Fruit fly (Drosophila melanogaster): ENCODE data around the gene CG11686.
A peak's percentile ranks its signal among the peaks of the same experiment; 100 is the strongest.

Gene CG11686

DNA sequence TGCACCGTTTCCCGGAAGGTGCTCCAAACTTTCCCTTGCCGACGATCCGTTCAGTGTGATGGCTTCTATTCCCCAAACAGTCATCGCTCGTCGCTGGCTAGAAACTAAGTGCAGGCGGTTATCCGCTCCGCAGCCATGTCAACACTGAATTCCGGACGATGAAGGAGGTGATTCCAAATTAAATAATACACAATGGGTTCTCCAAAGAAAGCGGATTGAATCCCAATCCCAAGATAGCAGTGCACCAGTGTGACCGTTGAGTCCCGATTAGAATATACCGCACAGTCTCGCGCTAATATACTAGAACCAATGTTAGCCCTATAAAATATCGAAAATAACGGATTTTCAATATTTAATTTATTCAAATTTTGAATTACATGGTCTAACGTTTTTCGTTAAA, 11.6 kb downstream of the CG11686 start, which contains the start of gene TBC1D5:
TSS of gene TBC1D5 (minus strand) at position 254 of the 400 bp plus-strand sequence.
- no peak for TF ChIP-seq CG13204 (GFP tag; optimal IDR thresholded peaks at IDR 0.05)
- TF ChIP-seq D1 (tag; optimal IDR thresholded peaks at IDR 0.05) = no peak
- TF ChIP-seq CG34367 (tag; optimal IDR thresholded peaks at IDR 0.05) = no peak
- TF ChIP-seq CG8159 (tag; optimal IDR thresholded peaks at IDR 0.05) = no peak
- TF ChIP-seq CG10348 (GFP tag; IDR thresholded peaks at IDR 0.05) = no peak
- no peak for TF ChIP-seq CG32121 (GFP tag; IDR thresholded peaks at IDR 0.05)
- TF ChIP-seq CG4496 (GFP tag; IDR thresholded peaks at IDR 0.05) = no peak
- no peak for TF ChIP-seq CG15710 (tag; optimal IDR thresholded peaks at IDR 0.05)

dm6 chr3R:13273462-13273861, 13.3 kb downstream of the CG11686 start:
- TF ChIP-seq Ets98B (GFP tag; IDR thresholded peaks at IDR 0.05) (no peak), gl (tag; optimal IDR thresholded peaks at IDR 0.05) (no peak), fd96Ca (GFP tag; IDR thresholded peaks at IDR 0.05) (no peak), Pif1A (GFP tag; optimal IDR thresholded peaks at IDR 0.05) (no peak), CG10348 (GFP tag; IDR thresholded peaks at IDR 0.05) (no peak), Snoo (tag; optimal IDR thresholded peaks at IDR 0.05) (no peak), CG32121 (GFP tag; IDR thresholded peaks at IDR 0.05) (no peak), CG12605 (GFP tag; IDR thresholded peaks at IDR 0.05) (no peak), CG15710 (tag; optimal IDR thresholded peaks at IDR 0.05) (no peak), Pif1B (GFP tag; optimal IDR thresholded peaks at IDR 0.05) (no peak), CG8159 (tag; optimal IDR thresholded peaks at IDR 0.05) (no peak), rn (GFP tag; IDR thresholded peaks at IDR 0.05) (no peak), CG13204 (GFP tag; optimal IDR thresholded peaks at IDR 0.05) (no peak), CG14655 (GFP tag; optimal IDR thresholded peaks at IDR 0.05) (no peak), CG17806 (tag; optimal IDR thresholded peaks at IDR 0.05) (no peak)

- TF ChIP-seq Ets98B (GFP tag; IDR thresholded peaks at IDR 0.05) (peak; percentile 13; the same call in 1 of the 2 replicates), Pif1B (GFP tag; optimal IDR thresholded peaks at IDR 0.05) (no peak), gl (tag; optimal IDR thresholded peaks at IDR 0.05) (no peak), CG12605 (GFP tag; IDR thresholded peaks at IDR 0.05) (no peak)
Measured at dm6 chr3R:13274257-13274796, 14.2 kb downstream of the CG11686 start.

DNA sequence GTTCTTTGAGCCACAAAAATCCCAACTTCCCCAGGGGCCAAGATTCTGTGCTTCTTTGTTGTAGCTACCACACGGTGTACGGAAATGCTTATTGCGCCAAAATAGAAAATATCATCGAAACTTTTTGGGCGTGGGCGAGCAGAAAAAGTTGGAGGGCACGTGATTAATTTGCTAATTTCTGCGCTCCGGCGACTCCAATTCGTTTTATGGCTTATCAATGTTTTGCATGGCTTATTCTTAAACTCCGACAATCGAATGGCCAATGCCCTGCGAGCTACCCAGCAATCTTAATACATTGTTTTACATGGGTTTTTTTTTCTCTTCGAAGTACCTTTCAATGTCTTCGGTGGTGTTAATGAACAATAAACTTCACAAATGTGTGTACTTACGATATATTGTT, 15.3 kb downstream of the CG11686 start:
- TF ChIP-seq Ets98B (GFP tag; IDR thresholded peaks at IDR 0.05) (no peak), Pif1A (GFP tag; optimal IDR thresholded peaks at IDR 0.05) (no peak), CG15710 (tag; optimal IDR thresholded peaks at IDR 0.05) (no peak)

DNA sequence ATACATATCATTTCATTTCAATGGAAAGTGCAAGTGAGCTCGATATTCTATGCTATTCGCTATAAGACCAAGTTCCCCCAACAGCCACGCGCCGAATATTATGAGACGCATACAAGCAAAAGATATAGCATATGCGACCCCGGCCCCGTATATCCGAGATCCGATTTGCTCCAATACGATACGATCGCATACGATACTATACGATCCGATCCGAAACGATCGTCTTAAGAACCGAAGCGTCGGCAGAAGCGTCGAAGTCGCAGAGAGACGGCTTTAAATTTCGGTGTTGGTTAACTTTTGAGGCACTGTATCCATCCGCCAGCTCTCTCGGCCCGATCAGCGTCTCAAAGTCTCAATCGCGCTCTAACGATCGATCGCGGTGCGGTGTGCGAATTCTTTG, 19.3 kb downstream of the CG11686 start, which contains the start of gene CG8630:
TSS of gene CG8630 (plus strand) at position 303 of the 400 bp plus-strand sequence.
- no peak for TF ChIP-seq CG8159 (tag; optimal IDR thresholded peaks at IDR 0.05)
- TF ChIP-seq CG4496 (GFP tag; IDR thresholded peaks at IDR 0.05) = 0 out of 3 replicates have a peak, but pooled peaks have one; percentile 12

DNA sequence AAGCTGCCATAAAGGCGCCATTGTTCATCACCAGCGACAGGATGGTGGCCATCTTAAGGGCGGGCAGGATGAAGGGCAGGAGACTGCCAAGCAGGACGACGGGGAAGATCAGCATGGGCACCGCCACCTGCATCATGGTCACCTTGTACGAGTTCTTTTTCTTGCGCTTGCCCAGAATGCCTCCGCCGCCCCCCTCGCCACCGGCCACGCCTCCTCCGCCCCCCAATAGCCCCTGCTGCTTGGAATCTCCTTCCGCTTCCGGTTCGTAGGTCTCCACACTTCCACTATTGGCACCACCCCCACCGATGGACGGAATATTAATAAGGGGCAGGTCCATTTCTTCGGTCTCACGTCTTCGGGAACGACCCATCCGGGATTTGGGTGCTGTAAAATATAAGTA, 25.0 kb downstream of the CG11686 start:
- TF ChIP-seq CG17806 (tag; optimal IDR thresholded peaks at IDR 0.05) (no peak), Pif1B (GFP tag; optimal IDR thresholded peaks at IDR 0.05) (no peak), rn (GFP tag; IDR thresholded peaks at IDR 0.05) (no peak), gl (tag; optimal IDR thresholded peaks at IDR 0.05) (no peak), CG12605 (GFP tag; IDR thresholded peaks at IDR 0.05) (no peak), CG9948 (tag; optimal IDR thresholded peaks at IDR 0.05) (no peak)

DNA sequence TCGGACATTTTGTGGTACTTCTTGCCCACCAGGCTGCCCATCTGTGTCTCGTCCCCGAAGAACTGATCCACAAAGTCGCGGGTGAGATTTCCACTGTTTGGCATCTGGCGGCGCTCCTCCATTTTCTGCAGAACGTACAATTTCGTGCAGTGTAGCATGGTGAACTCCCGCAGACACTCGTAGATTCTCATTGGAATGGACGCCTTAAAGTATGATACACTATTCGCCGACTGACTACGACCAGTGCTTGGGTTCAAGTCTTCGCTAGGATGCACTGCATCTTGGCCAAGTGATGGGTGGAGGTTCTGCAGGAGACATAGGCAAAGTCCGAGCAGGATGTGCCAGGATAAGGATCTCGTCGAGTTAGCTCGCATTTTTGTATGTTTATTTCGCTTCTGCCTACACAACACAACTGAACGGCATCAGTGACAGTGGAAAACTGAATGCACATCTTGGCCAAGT, 26.0 kb downstream of the CG11686 start, which contains the start of gene CG15888:
TSS of gene CG15888 (minus strand) at position 412 of the 462 bp plus-strand sequence.
- TF ChIP-seq CG4496 (GFP tag; IDR thresholded peaks at IDR 0.05) = no peak
- no peak for TF ChIP-seq EcR (GFP tag; optimal IDR thresholded peaks at IDR 0.05)
- no peak for TF ChIP-seq Pif1B (GFP tag; optimal IDR thresholded peaks at IDR 0.05)
- no peak for TF ChIP-seq rn (GFP tag; IDR thresholded peaks at IDR 0.05)
- no peak for TF ChIP-seq Ets98B (GFP tag; IDR thresholded peaks at IDR 0.05)
- TF ChIP-seq CG13204 (GFP tag; optimal IDR thresholded peaks at IDR 0.05) = no peak
- TF ChIP-seq gl (tag; optimal IDR thresholded peaks at IDR 0.05) = no peak
- no peak for TF ChIP-seq CG10348 (GFP tag; IDR thresholded peaks at IDR 0.05)
- TF ChIP-seq CG8159 (tag; optimal IDR thresholded peaks at IDR 0.05) = no peak

DNA sequence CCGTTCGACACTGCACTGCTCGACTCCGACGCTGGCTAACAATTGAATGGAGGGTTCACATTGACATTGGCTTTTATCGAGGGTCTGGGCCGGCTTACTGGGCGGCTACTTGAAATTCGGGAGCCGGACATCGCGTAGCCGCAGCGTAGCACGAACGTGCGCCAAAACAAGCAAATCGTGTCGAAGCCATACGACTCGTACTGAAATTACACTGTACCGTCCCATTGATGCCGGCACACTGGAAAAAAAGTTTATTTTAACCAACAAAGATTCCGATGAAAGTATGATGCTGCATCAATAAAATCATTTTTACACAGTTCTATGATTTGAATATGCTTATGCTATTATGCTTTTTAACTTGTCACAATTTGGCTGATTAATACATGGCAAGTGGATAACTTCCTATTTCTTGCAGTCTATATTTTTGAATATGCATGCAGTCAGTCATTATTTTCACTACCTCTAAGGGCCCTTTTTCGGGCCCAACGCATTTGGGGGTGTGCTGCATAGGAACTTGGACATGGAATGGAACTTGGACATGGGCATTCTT, 28.7 kb downstream of the CG11686 start, which contains the start of gene apn:
TSS of gene apn (minus strand) at position 51 of the 550 bp plus-strand sequence.
- TF ChIP-seq Ets98B (GFP tag; IDR thresholded peaks at IDR 0.05) (no peak), Pif1A (GFP tag; optimal IDR thresholded peaks at IDR 0.05) (no peak)

Measured in whole organism, pupa.